Fruit fly (Drosophila melanogaster): ENCODE data around the gene Mur18B.
A peak's percentile ranks its signal among the peaks of the same experiment; 100 is the strongest.

Gene Mur18B

DNA sequence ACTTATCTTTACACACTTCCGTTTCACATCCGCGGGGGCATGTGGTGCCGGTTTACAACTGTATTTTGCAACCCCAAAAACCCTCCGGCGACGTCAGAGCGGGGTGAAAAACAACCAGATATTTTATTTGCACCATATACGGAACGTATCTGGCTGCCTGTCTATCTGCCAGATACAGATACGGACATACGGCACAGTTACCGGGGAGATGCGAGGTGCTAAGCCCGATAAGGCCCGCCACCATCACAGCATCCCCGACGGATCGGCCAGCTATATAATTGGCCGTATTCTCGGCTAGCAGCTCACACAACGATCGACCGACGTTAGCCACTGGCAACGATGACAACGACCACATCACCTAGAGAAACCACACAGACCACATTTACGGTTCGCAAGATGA, at the start of gene Mur18B:
Gene Mur18B, plus strand, starts transcription at position 301 of the 400 bp plus-strand sequence.
- TF ChIP-seq CTCF (optimal IDR thresholded peaks at IDR 0.05) (no peak), CG8478 (optimal IDR thresholded peaks at IDR 0.05) (no peak)

DNA sequence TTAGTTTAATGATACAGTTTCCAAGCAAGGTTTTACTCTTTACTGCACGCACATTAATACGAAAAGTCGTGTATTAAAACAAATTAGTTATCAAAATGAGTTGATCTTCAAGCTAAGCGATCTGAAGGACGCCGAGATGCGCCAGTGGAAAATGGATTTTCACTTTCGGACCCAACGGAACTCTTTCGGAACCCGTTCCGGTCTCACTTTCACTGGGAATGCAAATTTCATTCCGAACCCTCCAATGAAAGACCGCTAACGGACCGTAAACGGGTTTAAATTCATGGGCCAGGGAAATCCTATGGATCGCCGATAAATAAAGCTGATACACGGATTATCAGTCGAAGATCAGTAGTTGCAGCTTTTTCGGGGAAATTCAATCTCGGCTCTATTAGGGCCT, 49.6 kb upstream of the Mur18B start:
- no peak for TF ChIP-seq CG8478 (optimal IDR thresholded peaks at IDR 0.05)
- no peak for TF ChIP-seq CTCF (optimal IDR thresholded peaks at IDR 0.05)

DNA sequence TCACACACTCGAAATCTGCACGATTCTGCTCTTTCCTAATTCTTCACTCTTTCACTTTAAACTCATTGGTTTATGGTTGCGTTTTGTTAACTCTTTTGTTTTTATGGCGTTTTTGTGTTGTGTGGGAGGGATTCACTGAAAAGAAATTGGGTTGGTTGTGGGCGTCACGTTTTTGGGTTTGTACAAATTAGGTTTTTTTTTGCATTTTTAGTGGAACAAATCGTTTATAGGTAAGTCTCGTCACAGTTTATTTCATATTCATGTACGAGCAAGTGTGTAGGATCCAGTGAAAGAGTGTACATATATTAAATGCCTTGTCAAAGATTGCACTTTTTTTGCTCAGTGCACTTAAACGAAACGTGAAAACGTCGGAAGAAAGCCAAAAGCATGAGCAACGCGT, 48.3 kb upstream of the Mur18B start:
- TF ChIP-seq CG8478 (optimal IDR thresholded peaks at IDR 0.05) (no peak), CTCF (optimal IDR thresholded peaks at IDR 0.05) (no peak)

- TF ChIP-seq CG8478 (optimal IDR thresholded peaks at IDR 0.05), result peak; percentile 36
- TF ChIP-seq CTCF (optimal IDR thresholded peaks at IDR 0.05), result no peak
Measured at dm6 chrX:19165144-19166011, 47.7 kb upstream of the Mur18B start.

DNA sequence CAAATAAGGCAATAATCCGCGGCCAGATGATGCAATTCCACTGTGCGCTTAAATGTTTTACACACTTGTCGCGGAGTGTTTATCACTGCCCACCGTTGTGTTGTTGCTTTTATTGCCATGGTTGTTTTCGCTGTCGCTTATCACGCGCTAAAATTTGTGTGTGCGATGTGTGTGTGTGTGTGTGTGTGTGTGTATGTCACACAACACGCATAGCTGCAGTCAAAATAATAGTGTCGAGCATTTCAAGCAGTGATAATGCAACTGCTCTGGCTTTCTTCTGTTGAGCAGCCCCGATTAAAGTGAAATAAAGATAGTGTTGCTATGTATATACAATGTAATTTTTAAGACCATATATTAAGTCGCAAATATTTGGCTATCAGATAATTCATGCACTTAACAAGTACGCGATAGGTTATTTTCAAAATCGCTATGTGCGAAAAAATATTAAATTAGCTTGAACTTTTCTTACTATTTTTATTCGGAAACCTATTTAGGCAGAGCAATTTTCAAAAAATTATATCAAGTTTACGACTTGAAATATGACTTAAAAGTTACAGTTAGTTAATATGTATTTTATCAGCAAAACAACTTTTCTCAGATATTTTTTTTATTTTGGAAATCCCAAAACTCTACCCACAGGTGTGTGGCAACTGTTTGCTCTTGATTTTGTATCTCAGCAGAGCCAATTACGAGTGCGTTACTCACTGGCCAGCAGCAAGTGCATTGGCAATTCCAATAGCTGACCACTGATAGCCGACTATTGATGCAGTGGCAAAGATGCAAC, 46.7 kb upstream of the Mur18B start:
- TF ChIP-seq CTCF (optimal IDR thresholded peaks at IDR 0.05), result no peak
- no peak for TF ChIP-seq CG8478 (optimal IDR thresholded peaks at IDR 0.05)

dm6 chrX:19167032-19167568, 46.0 kb upstream of the Mur18B start, which contains the start of gene RhoGAP18B:
TSS of gene RhoGAP18B (minus strand) at chrX:19167082.
- TF ChIP-seq CTCF (optimal IDR thresholded peaks at IDR 0.05) (no peak), CG8478 (optimal IDR thresholded peaks at IDR 0.05) (no peak)

dm6 chrX:19167586-19168403, 45.3 kb upstream of the Mur18B start:
- TF ChIP-seq CG8478 (optimal IDR thresholded peaks at IDR 0.05) (no peak), CTCF (optimal IDR thresholded peaks at IDR 0.05) (no peak)

DNA sequence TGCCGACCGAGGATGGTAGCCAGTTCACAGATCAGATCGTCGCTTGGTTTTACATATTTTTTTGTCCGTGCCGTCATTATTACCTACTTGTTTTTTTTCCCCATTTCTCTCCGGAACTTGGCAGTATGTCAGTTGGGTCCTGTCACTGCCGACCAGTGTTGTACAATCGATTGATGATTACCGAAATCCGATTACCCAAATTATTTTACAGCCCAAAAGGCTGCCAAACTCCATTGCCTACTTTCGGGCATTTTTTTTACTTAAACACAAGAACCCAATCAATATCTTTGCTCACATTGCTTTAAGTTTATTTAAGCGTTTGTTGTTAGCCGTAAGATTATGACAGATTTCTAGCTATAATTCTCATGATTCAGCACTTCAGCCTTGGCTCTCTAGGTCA, 42.3 kb upstream of the Mur18B start, which contains the start of gene Inx5:
Gene Inx5, minus strand, starts transcription at position 93 of the 400 bp plus-strand sequence.
- TF ChIP-seq CTCF (optimal IDR thresholded peaks at IDR 0.05), result peak in 1 of 2 experiments; percentile 16
- no peak for TF ChIP-seq CG8478 (optimal IDR thresholded peaks at IDR 0.05)

- TF ChIP-seq CG8478 (optimal IDR thresholded peaks at IDR 0.05), result no peak
- no peak for TF ChIP-seq CTCF (optimal IDR thresholded peaks at IDR 0.05)
Measured at dm6 chrX:19171926-19172325, 41.1 kb upstream of the Mur18B start.

DNA sequence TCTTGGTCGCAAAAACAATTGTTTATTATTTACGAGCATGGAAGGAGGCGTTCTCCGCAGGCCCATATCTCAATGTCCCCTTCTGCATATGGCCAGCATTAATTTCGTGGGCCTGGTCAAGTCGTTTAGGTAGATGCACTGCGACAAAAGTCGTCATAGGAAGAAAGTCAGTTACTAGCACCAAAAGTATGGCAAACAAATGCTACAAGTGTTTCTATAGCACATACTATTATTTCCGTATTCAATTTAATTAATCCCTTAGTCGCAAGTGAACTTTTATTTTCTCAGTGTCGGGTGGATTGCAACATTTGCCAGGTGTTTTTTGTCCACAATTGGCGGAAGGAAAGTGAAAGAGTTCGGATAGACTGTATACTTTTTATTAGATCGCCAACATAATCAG, 40.1 kb upstream of the Mur18B start:
- TF ChIP-seq CG8478 (optimal IDR thresholded peaks at IDR 0.05) (no peak), CTCF (optimal IDR thresholded peaks at IDR 0.05) (no peak)

DNA sequence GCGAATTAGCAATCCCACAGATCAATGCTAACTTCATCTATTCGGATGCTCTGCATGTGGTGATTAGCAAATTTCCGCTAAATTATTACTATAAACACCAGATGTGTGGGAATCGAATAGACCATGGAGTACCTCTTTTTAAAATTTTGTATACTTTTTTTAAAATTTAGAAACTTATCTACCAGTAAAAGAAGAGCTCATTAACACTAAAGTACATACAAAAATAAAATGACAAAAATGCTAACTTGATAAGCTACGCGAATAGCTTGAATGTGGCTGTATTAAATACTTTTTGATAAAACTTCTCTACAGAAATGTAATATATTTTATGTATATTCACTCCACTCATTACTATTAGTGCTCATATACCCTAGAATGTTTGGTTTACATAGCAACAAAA, 39.0 kb upstream of the Mur18B start:
- no peak for TF ChIP-seq CTCF (optimal IDR thresholded peaks at IDR 0.05)

DNA sequence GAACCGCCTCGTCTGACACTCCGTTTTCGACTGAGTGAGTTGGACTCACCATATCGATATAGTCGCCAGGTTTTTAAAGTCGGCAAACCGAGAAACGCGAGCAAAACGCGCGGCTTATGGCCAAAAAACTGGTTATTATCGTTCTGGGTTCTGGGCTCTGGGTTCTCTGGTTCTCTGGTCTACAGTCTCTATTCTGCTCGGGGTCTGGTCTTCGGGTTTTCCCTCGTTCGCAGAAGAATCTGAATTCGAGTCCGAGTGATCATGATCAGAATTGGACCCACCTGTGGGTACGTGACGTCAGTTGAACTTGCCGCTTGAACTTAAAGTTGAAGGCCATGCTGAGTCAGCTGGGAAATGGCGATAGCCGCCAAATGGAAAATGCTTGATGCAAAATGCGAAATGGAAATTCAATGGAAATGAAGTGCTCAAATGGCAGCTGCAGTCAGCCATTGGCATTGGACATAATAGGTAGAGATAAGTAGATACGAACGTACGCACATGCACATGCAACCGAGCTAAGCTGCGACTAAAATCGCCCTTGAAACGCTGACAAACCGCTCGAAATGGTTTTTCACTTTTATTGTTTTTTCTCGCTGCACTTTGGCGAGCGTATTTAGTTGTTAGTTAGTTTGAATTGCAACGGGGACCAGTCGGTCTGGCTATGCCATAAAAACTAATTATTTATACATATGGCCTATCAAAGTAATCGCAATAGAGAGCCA, 38.0 kb upstream of the Mur18B start, which contains the start of gene CG33939:
Gene CG33939, minus strand, starts transcription at position 51 of the 722 bp plus-strand sequence.
- TF ChIP-seq CTCF (optimal IDR thresholded peaks at IDR 0.05), result no peak
- no peak for TF ChIP-seq CG8478 (optimal IDR thresholded peaks at IDR 0.05)

DNA sequence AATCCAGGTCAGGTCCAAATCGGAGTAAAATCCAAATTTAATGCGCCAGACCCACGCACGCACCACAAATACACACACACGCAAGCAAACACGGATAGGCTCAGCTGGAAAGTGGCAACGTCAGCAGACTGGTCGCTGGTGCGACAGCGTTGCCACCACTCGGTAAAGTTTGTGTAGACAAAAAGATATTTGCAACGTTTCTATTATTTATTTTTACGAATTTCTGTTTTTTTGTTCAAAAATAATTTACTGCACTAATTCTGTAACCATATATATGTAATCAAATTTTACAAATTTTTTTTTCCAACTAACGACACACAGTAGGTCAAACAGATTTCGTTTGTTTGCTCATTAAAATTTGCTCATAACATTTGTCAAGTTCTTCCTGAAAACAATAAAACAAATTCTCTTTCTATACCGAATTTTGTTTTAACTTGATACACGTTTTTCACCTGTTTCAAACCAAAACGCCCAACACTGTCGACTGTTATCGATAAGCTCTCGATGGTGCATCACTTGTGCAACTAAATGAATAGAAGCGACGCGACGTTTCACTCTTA, 33.3 kb upstream of the Mur18B start, which contains the start of the genes CG7556 and CG7453:
Gene CG7556, minus strand, starts transcription at position 135 of the 560 bp plus-strand sequence.
Gene CG7453, plus strand, starts transcription at position 478 of the 560 bp plus-strand sequence.
- TF ChIP-seq CG8478 (optimal IDR thresholded peaks at IDR 0.05) (no peak), CTCF (optimal IDR thresholded peaks at IDR 0.05) (no peak)

All from S2 (cell line).